Worm (Caenorhabditis elegans) whole organism, late embryonic: Measurements from ENCODE around the gene Y37E11AR.7.

ENCODE experiments used
- ceh-48 ChIP-seq: sonication (generic microtip); optimal IDR thresholded peaks from 2 replicates; lab custom pipeline; 2016; ENCODE audit warnings: missing genetic modification characterization, inconsistent platforms, missing compliant biosample characterization
- elt-2 ChIP-seq: sonication (generic microtip); optimal IDR thresholded peaks from 2 replicates; lab custom pipeline; 2016; ENCODE audit warnings: missing genetic modification reagents, missing genetic modification characterization, missing compliant biosample characterization
- ets-4 ChIP-seq: sonication (generic microtip); optimal IDR thresholded peaks from 2 replicates; lab custom pipeline; 2016; ENCODE audit warnings: missing genetic modification characterization, missing compliant biosample characterization
- fkh-10 ChIP-seq: fragments of 150-350 bp; optimal IDR thresholded peaks from 2 replicates; lab custom pipeline; 2014; ENCODE audit warnings: missing biosample characterization, missing genetic modification reagents, missing genetic modification characterization
- fkh-6 ChIP-seq: sonication (generic microtip); optimal IDR thresholded peaks from 2 replicates; lab custom pipeline; 2016; ENCODE audit warnings: missing genetic modification characterization, missing compliant biosample characterization
- hlh-30 ChIP-seq: sonication (generic microtip); optimal IDR thresholded peaks from 2 replicates; lab custom pipeline; 2017; ENCODE audit warnings: antibody characterized with exemption, missing genetic modification characterization, missing compliant biosample characterization; ENCODE audit not compliant: insufficient read depth
- lin-11 ChIP-seq: fragments of 200-800 bp; sonication (Bioruptor generic); optimal IDR thresholded peaks from 2 replicates; lab custom pipeline; 2018; ENCODE audit warnings: mild to moderate bottlenecking, missing genetic modification characterization, missing compliant biosample characterization
- npax-4 ChIP-seq: sonication (generic microtip); optimal IDR thresholded peaks from 2 replicates; lab custom pipeline; 2016; ENCODE audit warnings: missing genetic modification characterization, missing compliant biosample characterization
- pat-9 ChIP-seq: fragments of 200-800 bp; sonication (Bioruptor generic); optimal IDR thresholded peaks from 2 replicates; lab custom pipeline; 2018; ENCODE audit warnings: mild to moderate bottlenecking, missing genetic modification characterization, moderate library complexity, missing compliant biosample characterization
- pax-1 ChIP-seq: fragments of 150-350 bp; optimal IDR thresholded peaks from 2 replicates; lab custom pipeline; 2014; ENCODE audit warnings: missing biosample characterization, missing genetic modification characterization
- pqm-1 ChIP-seq: sonication (generic microtip); optimal IDR thresholded peaks from 2 replicates; lab custom pipeline; 2016; ENCODE audit warnings: missing genetic modification characterization, missing compliant biosample characterization

DNA sequence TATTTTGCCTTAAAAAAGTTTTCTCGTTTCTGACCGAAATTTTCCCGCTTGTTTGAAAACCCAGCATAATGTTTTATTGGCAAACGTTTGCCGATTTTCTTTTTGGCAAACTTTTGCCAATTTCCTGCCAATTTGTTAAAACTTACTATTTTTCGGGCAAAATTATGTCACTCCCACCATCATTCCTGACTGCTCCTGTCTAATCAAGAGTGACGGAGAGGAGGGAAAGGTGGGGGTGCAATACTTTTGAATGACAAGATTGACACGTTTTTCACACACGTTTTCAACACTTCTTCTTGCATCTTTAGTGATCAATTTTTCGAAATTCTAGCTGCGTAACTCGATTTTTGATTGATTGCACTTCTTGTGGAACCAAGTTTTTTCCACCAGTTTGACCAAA lies 26.3 kb upstream of the Y37E11AR.7 start:
- TF ChIP-seq ceh-48 (tag; lab: Kevin White, UChicago), result no peak
- TF ChIP-seq npax-4 (tag; lab: Kevin White, UChicago), result no peak
- no peak for TF ChIP-seq hlh-30 (tag; lab: Kevin White, UChicago)
- TF ChIP-seq ets-4 (tag; lab: Kevin White, UChicago), result no peak
- TF ChIP-seq fkh-6 (tag; lab: Kevin White, UChicago), result no peak
- no peak for TF ChIP-seq pax-1 (tag; lab: Kevin White, UChicago)
- TF ChIP-seq elt-2, result no peak
- no peak for TF ChIP-seq fkh-10 (GFP tag; lab: Kevin White, UChicago)
- TF ChIP-seq lin-11 (tag; lab: Kevin White, UChicago), result no peak
- TF ChIP-seq pqm-1 (tag; lab: Kevin White, UChicago), result no peak
- TF ChIP-seq pat-9 (tag; lab: Kevin White, UChicago), result no peak
